Worm (Caenorhabditis elegans) whole organism, midembryonic: ENCODE data around the gene cyp-35D1.

Experiments used
- T22C8.4 ChIP-seq: fragments of 200-800 bp; sonication (Bioruptor generic); IDR thresholded peaks from 2 replicates; pipeline ENCODE4 v1.3.6; 2022; ENCODE audit warnings: missing genetic modification characterization, missing compliant biosample characterization
- cog-1 ChIP-seq: sonication (generic microtip); optimal IDR thresholded peaks from 2 replicates; lab custom pipeline; 2016; ENCODE audit warnings: missing genetic modification characterization, missing compliant biosample characterization
- klf-2 ChIP-seq: fragments of 200-800 bp; sonication (Bioruptor generic); conservative IDR thresholded peaks from 2 replicates; pipeline ENCODE4 v1.3.6; 2022; ENCODE audit warnings: missing genetic modification reagents, missing genetic modification characterization, missing compliant biosample characterization
- med-1 ChIP-seq: sonication (generic microtip); optimal IDR thresholded peaks from 2 replicates; lab custom pipeline; 2017; ENCODE audit warnings: missing genetic modification characterization, mild to moderate bottlenecking, missing compliant biosample characterization, antibody characterized with exemption, missing genetic modification reagents; ENCODE audit not compliant: insufficient read depth
- ref-1 ChIP-seq: fragments of 200-800 bp; sonication (Bioruptor generic); conservative IDR thresholded peaks from 2 replicates; pipeline ENCODE4 v1.3.6; 2022; ENCODE audit warnings: missing genetic modification reagents, missing genetic modification characterization, missing compliant biosample characterization
- tab-1 ChIP-seq: fragments of 200-800 bp; sonication (Bioruptor generic); IDR thresholded peaks from 2 replicates; pipeline ENCODE4 v1.3.6; 2022; ENCODE audit warnings: missing genetic modification characterization, missing compliant biosample characterization
- ztf-23 ChIP-seq: fragments of 200-800 bp; sonication (Bioruptor generic); IDR thresholded peaks from 2 replicates; pipeline ENCODE4 v1.3.6; 2022; ENCODE audit warnings: missing genetic modification reagents, missing genetic modification characterization, missing compliant biosample characterization

DNA sequence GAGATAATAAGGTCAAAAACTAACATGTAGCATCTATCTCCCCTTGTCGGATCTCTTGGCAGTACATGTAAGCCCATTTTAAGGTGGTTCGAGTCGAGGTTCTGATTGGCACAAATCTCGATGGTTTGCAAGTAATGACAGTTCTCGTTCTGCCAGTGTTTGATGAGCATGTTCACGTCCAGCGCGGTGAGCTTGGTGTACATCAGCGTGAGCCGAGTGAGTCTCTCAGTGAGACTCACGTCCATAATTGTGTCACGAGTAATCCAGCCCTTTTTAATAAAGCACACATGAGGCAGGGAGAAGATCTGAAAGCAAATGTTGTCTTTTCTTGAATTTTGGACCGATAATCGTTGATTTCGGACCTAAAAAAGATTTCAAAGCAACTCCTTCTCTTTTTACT lies 36.3 kb upstream of the cyp-35D1 start, which contains the start of gene T10C6.16:
- TF ChIP-seq klf-2 (GFP tag; lab: Robert Waterston, UW) = no peak
- TF ChIP-seq T22C8.4 (GFP tag; lab: Robert Waterston, UW) = no peak
- TF ChIP-seq ref-1 (GFP tag; lab: Robert Waterston, UW) = no peak
- TF ChIP-seq cog-1 (tag; lab: Kevin White, UChicago) = no peak
- TF ChIP-seq tab-1 (GFP tag; lab: Robert Waterston, UW) = no peak
- no peak for TF ChIP-seq ztf-23 (GFP tag; lab: Robert Waterston, UW)
- no peak for TF ChIP-seq med-1 (GFP tag; lab: Kevin White, UChicago)
